Fruit fly (Drosophila melanogaster) whole organism, embryonic: ENCODE measurements around the gene CHES-1-like.

Experiments
- ATbp ChIP-seq: fragments of 200-800 bp; sonication (Bioruptor generic); optimal IDR thresholded peaks from 2 replicates; lab custom pipeline; 2017; ENCODE audit warnings: missing biosample characterization, mild to moderate bottlenecking, missing genetic modification characterization, missing genetic modification reagents
- Atf-2 ChIP-seq: fragments of 200-800 bp; sonication (Bioruptor generic); optimal IDR thresholded peaks from 2 replicates; lab custom pipeline; 2016; ENCODE audit warnings: missing biosample characterization, missing genetic modification characterization
- Awh ChIP-seq: fragments of 200-800 bp; sonication (Bioruptor generic); IDR thresholded peaks from 2 replicates; pipeline ENCODE4, ENCODE4 v1.3.6; 2022; ENCODE audit warnings: missing biosample characterization, missing genetic modification characterization
- CG10267 ChIP-seq: fragments of 200-800 bp; sonication (Bioruptor generic); optimal IDR thresholded peaks from 2 replicates; lab custom pipeline; 2018; ENCODE audit warnings: missing biosample characterization, mild to moderate bottlenecking, missing genetic modification characterization, moderate library complexity
- CG10274 ChIP-seq: fragments of 200-800 bp; sonication (Bioruptor generic); optimal IDR thresholded peaks from 3 replicates; lab custom pipeline; 2017; ENCODE audit warnings: missing biosample characterization, mild to moderate bottlenecking, missing genetic modification characterization
- CG11247 ChIP-seq: fragments of 200-800 bp; sonication (Bioruptor generic); IDR thresholded peaks from 2 replicates; pipeline ENCODE4 v1.3.6; 2022; ENCODE audit warnings: missing biosample characterization, missing genetic modification characterization
- CG13287 ChIP-seq: fragments of 200-800 bp; sonication (Bioruptor generic); IDR thresholded peaks from 2 replicates; pipeline ENCODE4 v1.3.6; 2022; ENCODE audit warnings: missing biosample characterization, missing genetic modification characterization; ENCODE audit not compliant: partially characterized antibody
- CG14050 ChIP-seq: fragments of 200-800 bp; sonication (Bioruptor generic); IDR thresholded peaks from 3 replicates; pipeline ENCODE4 v1.3.6; 2022; ENCODE audit warnings: missing biosample characterization, missing genetic modification characterization
- CG15269 ChIP-seq: fragments of 200-800 bp; sonication (Bioruptor generic); optimal IDR thresholded peaks from 2 replicates; lab custom pipeline; 2018; ENCODE audit warnings: missing biosample characterization, mild to moderate bottlenecking, missing genetic modification characterization, moderate library complexity
- CG17359 ChIP-seq: fragments of 200-800 bp; sonication (Bioruptor generic); optimal IDR thresholded peaks from 3 replicates; lab custom pipeline; 2018; ENCODE audit warnings: missing biosample characterization, mild to moderate bottlenecking, missing genetic modification characterization, moderate library complexity
- CG18599 ChIP-seq: fragments of 200-800 bp; sonication (Bioruptor generic); optimal IDR thresholded peaks from 3 replicates; lab custom pipeline; 2017; ENCODE audit warnings: missing biosample characterization, missing genetic modification characterization, mild to moderate bottlenecking, moderate library complexity, missing genetic modification reagents
- CG30403 ChIP-seq: fragments of 200-800 bp; sonication (Bioruptor generic); optimal IDR thresholded peaks from 3 replicates; lab custom pipeline; 2016; ENCODE audit warnings: missing biosample characterization, missing genetic modification characterization
- CG31365 ChIP-seq: fragments of 200-800 bp; sonication (Bioruptor generic); optimal IDR thresholded peaks from 2 replicates; lab custom pipeline; 2018; ENCODE audit warnings: missing biosample characterization, mild to moderate bottlenecking, missing genetic modification characterization
- CG3407 ChIP-seq: fragments of 200-800 bp; sonication (Bioruptor generic); optimal IDR thresholded peaks from 2 replicates; lab custom pipeline; 2018; ENCODE audit warnings: missing biosample characterization, mild to moderate bottlenecking, missing genetic modification characterization
- CG42726 ChIP-seq: fragments of 200-800 bp; sonication (Bioruptor generic); IDR thresholded peaks from 2 replicates; pipeline ENCODE4 v1.3.6; 2022; ENCODE audit warnings: missing biosample characterization, missing genetic modification characterization; ENCODE audit not compliant: partially characterized antibody
- CG6765 ChIP-seq: fragments of 200-800 bp; sonication (Bioruptor generic); optimal IDR thresholded peaks from 3 replicates; lab custom pipeline; 2017; ENCODE audit warnings: missing biosample characterization, mild to moderate bottlenecking, missing genetic modification characterization
- CG8388 ChIP-seq: fragments of 200-800 bp; sonication (Bioruptor generic); optimal IDR thresholded peaks from 2 replicates; lab custom pipeline; 2019; ENCODE audit warnings: missing biosample characterization, mild to moderate bottlenecking, missing genetic modification characterization, moderate library complexity
- CG8944 ChIP-seq: fragments of 200-800 bp; sonication (Bioruptor generic); optimal IDR thresholded peaks from 3 replicates; lab custom pipeline; 2016; ENCODE audit warnings: missing biosample characterization, missing genetic modification characterization
- CG9215 ChIP-seq: fragments of 200-800 bp; sonication (Bioruptor generic); IDR thresholded peaks from 2 replicates; pipeline ENCODE4 v1.3.6; 2022; ENCODE audit warnings: missing biosample characterization, missing genetic modification characterization
- CG9932 ChIP-seq: fragments of 200-800 bp; sonication (Bioruptor generic); IDR thresholded peaks from 2 replicates; pipeline ENCODE4 v1.3.6; 2022; ENCODE audit warnings: missing biosample characterization, missing genetic modification characterization
- Dad ChIP-seq: fragments of 200-800 bp; sonication (Bioruptor generic); optimal IDR thresholded peaks from 3 replicates; lab custom pipeline; 2016; ENCODE audit warnings: missing biosample characterization, missing genetic modification characterization
- HLHmδ ChIP-seq: fragments of 200-800 bp; sonication (Bioruptor generic); optimal IDR thresholded peaks from 2 replicates; lab custom pipeline; 2018; ENCODE audit warnings: missing biosample characterization, mild to moderate bottlenecking, missing genetic modification characterization, moderate library complexity
- HmgD ChIP-seq: fragments of 200-800 bp; sonication (Bioruptor generic); optimal IDR thresholded peaks from 3 replicates; lab custom pipeline; 2016; ENCODE audit warnings: missing biosample characterization, missing genetic modification characterization
- Hmx ChIP-seq: fragments of 200-800 bp; sonication (Bioruptor generic); optimal IDR thresholded peaks from 2 replicates; lab custom pipeline; 2016; ENCODE audit warnings: missing biosample characterization, missing genetic modification characterization
- Lpt ChIP-seq: fragments of >200 bp; optimal IDR thresholded peaks from 2 replicates; lab custom pipeline; 2018; ENCODE audit warnings: missing biosample characterization, missing genetic modification characterization
- MTF-1 ChIP-seq: fragments of 200-800 bp; sonication (Bioruptor generic); optimal IDR thresholded peaks from 2 replicates; lab custom pipeline; 2018; ENCODE audit warnings: missing biosample characterization, mild to moderate bottlenecking, missing genetic modification characterization, borderline replicate concordance
- Mrtf ChIP-seq: fragments of 200-800 bp; sonication (Bioruptor generic); IDR thresholded peaks from 3 replicates; pipeline ENCODE4 v1.3.6; 2022; ENCODE audit warnings: missing biosample characterization, missing genetic modification characterization
- NK7.1 ChIP-seq: fragments of 200-800 bp; sonication (Bioruptor generic); optimal IDR thresholded peaks from 3 replicates; lab custom pipeline; 2016; ENCODE audit warnings: missing biosample characterization, missing genetic modification characterization
- Nf-YB ChIP-seq: fragments of 200-800 bp; sonication (Bioruptor generic); optimal IDR thresholded peaks from 3 replicates; lab custom pipeline; 2019; ENCODE audit warnings: missing biosample characterization, mild to moderate bottlenecking, missing genetic modification characterization, moderate library complexity
- NfI ChIP-seq: fragments of 200-800 bp; sonication (Bioruptor generic); optimal IDR thresholded peaks from 3 replicates; lab custom pipeline; 2018; ENCODE audit warnings: missing biosample characterization, mild to moderate bottlenecking, missing genetic modification characterization, moderate library complexity
- Xbp1 ChIP-seq: fragments of 200-800 bp; sonication (Bioruptor generic); optimal IDR thresholded peaks from 3 replicates; lab custom pipeline; 2016; ENCODE audit warnings: missing biosample characterization, mild to moderate bottlenecking, missing genetic modification characterization
- ato ChIP-seq: fragments of 200-800 bp; sonication (Bioruptor generic); IDR thresholded peaks from 2 replicates; pipeline ENCODE4 v1.3.6; 2022; ENCODE audit warnings: missing biosample characterization, missing genetic modification characterization; ENCODE audit not compliant: partially characterized antibody
- bab2 ChIP-seq: fragments of 200-800 bp; sonication (Bioruptor generic); optimal IDR thresholded peaks from 2 replicates; lab custom pipeline; 2016; ENCODE audit warnings: missing biosample characterization, missing genetic modification characterization
- cg ChIP-seq: fragments of 200-800 bp; sonication (Bioruptor generic); optimal IDR thresholded peaks from 3 replicates; lab custom pipeline; 2019; ENCODE audit warnings: missing biosample characterization, mild to moderate bottlenecking, missing genetic modification characterization, moderate library complexity
- crc ChIP-seq: fragments of 200-800 bp; sonication (Bioruptor generic); optimal IDR thresholded peaks from 2 replicates; lab custom pipeline; 2016; ENCODE audit warnings: missing biosample characterization, missing genetic modification characterization
- disco-r ChIP-seq: fragments of 200-800 bp; sonication (Bioruptor generic); optimal IDR thresholded peaks from 2 replicates; lab custom pipeline; 2016; ENCODE audit warnings: missing biosample characterization, missing genetic modification characterization
- dmrt11E ChIP-seq: fragments of 200-800 bp; sonication (Bioruptor generic); optimal IDR thresholded peaks from 3 replicates; lab custom pipeline; 2018; ENCODE audit warnings: missing biosample characterization, mild to moderate bottlenecking, missing genetic modification characterization, moderate library complexity
- gt ChIP-seq: fragments of 200-800 bp; sonication (Bioruptor generic); IDR thresholded peaks from 2 replicates; pipeline ENCODE4 v1.3.6; 2022; ENCODE audit warnings: missing biosample characterization, missing genetic modification characterization
- jumu ChIP-seq: fragments of 200-800 bp; sonication (Bioruptor generic); optimal IDR thresholded peaks from 3 replicates; lab custom pipeline; 2016; ENCODE audit warnings: missing biosample characterization, missing genetic modification characterization
- nom ChIP-seq: fragments of 200-800 bp; sonication (Bioruptor generic); optimal IDR thresholded peaks from 2 replicates; lab custom pipeline; 2017; ENCODE audit warnings: missing biosample characterization, missing genetic modification characterization, mild to moderate bottlenecking, moderate library complexity, missing genetic modification reagents
- ranshi ChIP-seq: fragments of 200-800 bp; sonication (Bioruptor generic); IDR thresholded peaks from 2 replicates; pipeline ENCODE4 v1.3.6; 2022; ENCODE audit warnings: missing biosample characterization, missing genetic modification characterization
- row ChIP-seq: fragments of 200-800 bp; sonication (Bioruptor generic); IDR thresholded peaks from 3 replicates; pipeline ENCODE4 v1.3.6; 2022; ENCODE audit warnings: missing biosample characterization, missing genetic modification characterization
- schlank ChIP-seq: fragments of 200-800 bp; sonication (Bioruptor generic); optimal IDR thresholded peaks from 2 replicates; lab custom pipeline; 2018; ENCODE audit warnings: missing biosample characterization, mild to moderate bottlenecking, missing genetic modification characterization
- sens ChIP-seq: fragments of 200-800 bp; sonication (Bioruptor generic); peaks from one replicate; lab custom pipeline; 2016; ENCODE audit warnings: missing biosample characterization, missing genetic modification characterization
- toy ChIP-seq: fragments of 200-800 bp; sonication (Bioruptor generic); IDR thresholded peaks from 2 replicates; pipeline ENCODE4 v1.3.6; 2022; ENCODE audit warnings: missing biosample characterization, missing genetic modification characterization
- trem ChIP-seq: fragments of 200-800 bp; optimal IDR thresholded peaks from 3 replicates; lab custom pipeline; 2019; ENCODE audit warnings: missing biosample characterization, mild to moderate bottlenecking, missing genetic modification characterization, moderate library complexity
- tup ChIP-seq: fragments of 200-800 bp; sonication (Bioruptor generic); optimal IDR thresholded peaks from 2 replicates; lab custom pipeline; 2016; ENCODE audit warnings: missing biosample characterization, mild to moderate bottlenecking, missing genetic modification characterization, moderate library complexity
- zfh2 ChIP-seq: fragments of 200-800 bp; sonication (Bioruptor generic); optimal IDR thresholded peaks from 2 replicates; lab custom pipeline; 2016; ENCODE audit warnings: missing biosample characterization, missing genetic modification characterization

CHES-1-like gene

DNA sequence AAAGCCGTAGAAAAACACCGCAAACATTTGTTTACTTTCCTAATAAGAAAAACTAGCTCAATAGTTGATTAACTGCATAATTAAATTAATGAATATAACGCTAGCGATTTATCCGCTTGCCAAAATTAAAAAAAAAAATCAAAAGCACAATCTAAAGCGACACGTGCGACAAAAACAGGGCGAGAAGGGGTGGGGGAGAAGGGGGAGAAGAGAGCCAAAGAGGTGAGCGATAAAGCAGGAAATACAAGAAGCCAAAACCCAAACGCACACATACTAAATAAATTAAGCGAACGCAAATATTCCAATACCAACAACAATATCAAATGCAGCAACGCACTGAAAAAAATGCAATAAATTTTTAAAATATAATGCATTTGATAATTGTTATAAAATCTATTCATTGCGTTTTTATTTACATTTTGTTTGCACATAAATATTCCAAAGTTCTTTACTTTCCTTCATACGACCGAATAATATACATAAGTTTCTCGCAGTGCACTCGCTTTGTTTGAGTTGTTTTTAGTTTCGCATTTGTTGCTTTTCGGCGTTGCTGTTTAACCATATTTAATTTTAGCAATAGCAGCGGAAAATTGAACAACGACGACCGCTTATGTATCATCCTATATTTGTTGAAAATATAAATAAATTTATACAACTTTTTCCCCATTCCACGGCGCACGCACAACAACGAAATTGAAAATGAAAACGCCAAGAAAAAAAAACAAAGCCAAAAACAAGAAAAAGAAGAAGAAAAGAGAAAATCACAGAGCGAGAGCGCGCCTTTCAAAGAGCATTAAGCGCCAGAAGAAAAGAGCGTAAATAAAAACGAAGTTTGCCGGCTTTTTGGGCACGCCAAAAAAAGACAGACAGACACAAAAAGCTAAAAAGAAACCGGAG is 10.9 kb downstream of the CHES-1-like start (continued):
- TF ChIP-seq HmgD (GFP tag; lab: Kevin White, UChicago) (peak; percentile 20), CG31365 (tag; lab: Kevin White, UChicago) (peak; percentile 74), Nf-YB (GFP tag; lab: Kevin White, UChicago) (peak; percentile 82), MTF-1 (GFP tag; lab: Kevin White, UChicago) (peak; percentile 82), crc (GFP tag; lab: Kevin White, UChicago) (peak; percentile 72), CG42726 (GFP tag; lab: Robert Waterston, UW) (no peak), Mrtf (peak; percentile 93), nom (GFP tag; lab: Kevin White, UChicago) (peak; percentile 85), CG3407 (GFP tag; lab: Kevin White, UChicago) (peak; percentile 89), Dad (peak; percentile 91), ATbp (GFP tag; lab: Kevin White, UChicago) (peak; percentile 95), CG13287 (GFP tag; lab: Robert Waterston, UW) (no peak), CG8388 (GFP tag; lab: Kevin White, UChicago) (peak; percentile 95), trem (tag; lab: Kevin White, UChicago) (peak; percentile 89), schlank (tag; lab: Kevin White, UChicago) (peak; percentile 87), row (peak; percentile 97), Atf-2 (GFP tag; lab: Kevin White, UChicago) (peak; percentile 79), bab2 (peak; percentile 94), jumu (GFP tag; lab: Kevin White, UChicago) (peak; percentile 81), sens (peak; percentile 98), Xbp1 (GFP tag; lab: Kevin White, UChicago) (peak; percentile 95), Lpt (GFP tag; lab: Kevin White, UChicago) (no peak), CG14050 (peak; percentile 95), HLHmδ (GFP tag; lab: Kevin White, UChicago) (no peak), NfI (peak; percentile 96), Hmx (GFP tag; lab: Kevin White, UChicago) (peak; percentile 82), tup (peak; percentile 71), gt (GFP tag; lab: Robert Waterston, UW) (peak; percentile 63; the same call in 1 of the 2 replicates), CG9932 (GFP tag; lab: Robert Waterston, UW) (peak; percentile 93), CG18599 (GFP tag; lab: Kevin White, UChicago) (peak; percentile 97), CG10267 (peak; percentile 89), zfh2 (GFP tag; lab: Kevin White, UChicago) (peak; percentile 90), CG11247 (peak; percentile 94), CG8944 (peak; percentile 83), CG6765 (GFP tag; lab: Kevin White, UChicago) (peak; percentile 93), cg (GFP tag; lab: Kevin White, UChicago) (peak; percentile 33), CG15269 (tag; lab: Kevin White, UChicago) (peak; percentile 98), CG10274 (GFP tag; lab: Kevin White, UChicago) (peak; percentile 86), CG17359 (tag; lab: Kevin White, UChicago) (peak; percentile 98), NK7.1 (GFP tag; lab: Kevin White, UChicago) (peak; percentile 82), toy (GFP tag; lab: Robert Waterston, UW) (peak; percentile 89), disco-r (GFP tag; lab: Kevin White, UChicago) (peak; percentile 88), ato (GFP tag; lab: Robert Waterston, UW) (no peak), Awh (GFP tag; lab: Robert Waterston, UW) (peak; percentile 95), dmrt11E (peak; percentile 76), CG9215 (GFP tag; lab: Robert Waterston, UW) (peak; percentile 90), CG30403 (GFP tag; lab: Kevin White, UChicago) (peak; percentile 96), ranshi (GFP tag; lab: Robert Waterston, UW) (peak; percentile 95)
